Fruit fly (Drosophila melanogaster): Measurements from ENCODE around the gene Syn.
A peak's percentile ranks its signal among the peaks of the same experiment; 100 is the strongest.

Syn gene

DNA sequence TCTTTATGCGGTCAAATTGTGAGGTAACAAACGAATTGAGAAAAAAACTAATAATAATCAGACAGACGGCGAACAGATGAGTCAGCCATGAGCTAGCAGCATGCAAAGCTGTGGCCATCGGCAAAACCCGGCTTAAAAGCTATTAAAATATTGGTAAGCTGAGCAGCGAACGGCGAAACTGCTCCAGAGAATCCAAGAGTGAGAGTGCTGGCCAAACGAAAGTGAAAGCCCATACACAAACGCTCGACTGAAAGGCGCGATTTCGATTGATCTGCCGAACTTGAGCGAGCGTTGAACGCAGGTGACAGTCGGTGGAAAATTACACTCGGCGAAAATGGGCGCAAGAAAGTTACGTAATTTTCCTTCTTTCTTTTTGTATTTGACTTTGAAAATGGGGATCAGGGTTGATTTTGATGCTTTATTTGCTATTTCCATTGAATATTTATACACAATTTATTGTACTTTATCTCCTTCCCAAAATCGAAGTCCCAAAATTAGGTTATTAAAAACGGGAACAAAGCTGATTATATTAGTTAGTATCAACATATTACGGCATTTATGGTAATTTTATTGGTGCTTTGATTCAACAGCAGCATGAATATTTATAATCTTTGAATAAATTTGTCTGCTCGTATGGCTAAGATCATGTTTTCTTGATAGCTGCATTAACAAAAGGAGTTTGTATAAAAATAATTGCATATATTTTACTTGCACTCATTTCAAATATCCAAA, 40.7 kb upstream of the Syn start:
- TF ChIP-seq CG15710 (tag; optimal IDR thresholded peaks at IDR 0.05), result no peak
- TF ChIP-seq EcR (GFP tag; optimal IDR thresholded peaks at IDR 0.05), result no peak
- no peak for TF ChIP-seq CG34367 (tag; optimal IDR thresholded peaks at IDR 0.05)
- no peak for TF ChIP-seq CG12605 (GFP tag; IDR thresholded peaks at IDR 0.05)

DNA sequence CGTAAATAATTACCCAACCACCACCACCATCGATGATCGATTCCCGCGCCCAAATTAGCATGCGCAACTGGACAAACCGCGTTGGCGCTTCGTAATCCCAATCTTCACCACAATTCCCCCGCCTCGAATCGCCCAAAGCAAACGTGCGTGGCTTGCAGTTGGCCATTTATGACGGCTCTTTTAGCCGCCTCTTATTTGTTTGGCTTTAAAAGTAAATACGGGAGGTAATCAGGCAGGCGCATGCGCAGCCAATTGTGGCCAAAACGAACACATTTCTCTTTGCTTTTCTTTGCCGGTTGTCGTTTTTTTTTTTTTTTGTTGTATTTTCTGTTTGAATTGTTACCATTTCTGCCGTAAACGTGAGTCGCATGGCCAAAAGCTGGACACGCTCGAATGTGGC, 39.9 kb upstream of the Syn start:
- TF ChIP-seq rn (GFP tag; IDR thresholded peaks at IDR 0.05), result no peak
- no peak for TF ChIP-seq CG10348 (GFP tag; IDR thresholded peaks at IDR 0.05)

DNA sequence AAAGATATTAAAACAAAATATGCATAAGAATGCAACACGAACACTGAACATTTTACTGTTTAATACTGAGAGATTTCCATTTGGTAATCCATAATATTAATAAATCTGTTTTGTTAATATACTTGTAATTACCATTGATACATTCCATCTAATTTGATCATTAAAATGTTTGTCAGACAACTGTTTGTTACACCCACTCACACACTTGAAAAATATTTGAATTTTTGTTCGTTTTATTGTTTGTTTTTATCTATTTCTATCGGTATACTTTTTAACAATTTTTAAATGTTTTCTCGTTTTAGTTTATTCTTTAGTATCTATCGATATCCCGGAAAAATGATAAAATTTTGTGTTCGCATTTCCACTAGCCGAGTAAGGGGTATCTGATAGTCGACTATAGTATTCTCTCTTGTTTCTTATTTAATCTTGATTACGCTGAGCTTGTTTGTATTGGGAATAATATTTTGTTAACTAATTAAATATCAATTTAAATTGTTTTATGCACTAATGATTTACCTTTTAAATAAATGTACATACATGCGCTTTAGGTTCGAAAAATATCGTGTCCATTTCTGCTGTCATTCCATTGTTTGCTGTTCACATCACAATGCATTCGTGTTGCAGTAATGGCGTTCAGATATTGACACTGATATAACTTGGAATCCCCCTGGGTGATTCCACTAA, 38.5 kb upstream of the Syn start, which contains the start of gene CG34303:
CG34303 (minus strand) TSS at position 51 of the 684 bp plus-strand sequence.
- TF ChIP-seq CG12605 (GFP tag; IDR thresholded peaks at IDR 0.05) (no peak), Ets98B (GFP tag; IDR thresholded peaks at IDR 0.05) (no peak), CG15710 (tag; optimal IDR thresholded peaks at IDR 0.05) (no peak), CG9948 (tag; optimal IDR thresholded peaks at IDR 0.05) (no peak), fd96Ca (GFP tag; IDR thresholded peaks at IDR 0.05) (no peak), CG32121 (GFP tag; IDR thresholded peaks at IDR 0.05) (no peak)

DNA sequence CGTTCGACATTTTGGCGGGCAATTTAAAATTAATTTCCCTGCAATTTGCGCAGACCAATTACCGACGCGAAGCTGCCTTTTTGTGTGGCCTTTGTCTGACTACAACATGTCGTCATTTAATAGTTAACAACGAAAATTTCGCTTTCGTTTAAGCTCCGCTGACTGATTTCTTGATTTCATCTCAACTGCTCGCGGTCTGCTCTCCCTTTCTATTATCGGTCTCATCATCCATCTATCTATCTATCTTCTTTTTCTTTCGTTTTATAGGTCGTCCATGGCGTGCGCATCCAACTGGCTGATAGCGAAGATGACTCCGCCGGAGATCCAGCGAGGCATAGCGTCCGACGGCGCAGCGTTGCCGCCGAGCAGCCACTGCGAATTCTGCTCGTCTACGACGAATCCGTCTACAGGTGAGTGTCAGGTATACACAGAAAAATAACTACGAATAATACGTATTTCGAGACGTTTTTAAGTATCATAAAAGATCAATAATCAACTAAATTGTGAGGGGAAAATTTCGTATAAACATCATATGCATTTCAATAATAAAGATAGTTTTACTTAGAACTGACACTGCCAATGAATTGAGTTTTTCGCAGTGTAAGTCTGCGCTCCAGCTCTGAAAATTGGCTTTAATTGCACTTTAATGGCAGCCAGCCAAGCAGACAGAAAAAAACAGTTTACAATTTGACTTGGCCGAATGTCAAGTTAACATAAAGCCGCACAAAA, 36.4 kb upstream of the Syn start:
- TF ChIP-seq CG15710 (tag; optimal IDR thresholded peaks at IDR 0.05) (no peak), CG17806 (tag; optimal IDR thresholded peaks at IDR 0.05) (peak; percentile 35), CG9948 (tag; optimal IDR thresholded peaks at IDR 0.05) (no peak), Ets98B (GFP tag; IDR thresholded peaks at IDR 0.05) (peak; percentile 73), CG34367 (tag; optimal IDR thresholded peaks at IDR 0.05) (no peak), Pif1B (GFP tag; optimal IDR thresholded peaks at IDR 0.05) (no peak), D1 (tag; optimal IDR thresholded peaks at IDR 0.05) (no peak), fd96Ca (GFP tag; IDR thresholded peaks at IDR 0.05) (peak; percentile 46; the same call in 1 of the 3 replicates), Pif1A (GFP tag; optimal IDR thresholded peaks at IDR 0.05) (no peak), gl (tag; optimal IDR thresholded peaks at IDR 0.05) (no peak), CG13204 (GFP tag; optimal IDR thresholded peaks at IDR 0.05) (no peak), rn (GFP tag; IDR thresholded peaks at IDR 0.05) (peak; percentile 38; the same call in 1 of the 2 replicates), Snoo (tag; optimal IDR thresholded peaks at IDR 0.05) (no peak), CG4496 (GFP tag; IDR thresholded peaks at IDR 0.05) (peak; percentile 84; the same call in 2 of the 3 replicates), CG10348 (GFP tag; IDR thresholded peaks at IDR 0.05) (no peak), CG12605 (GFP tag; IDR thresholded peaks at IDR 0.05) (peak; percentile 56), CG14655 (GFP tag; optimal IDR thresholded peaks at IDR 0.05) (no peak), CG8159 (tag; optimal IDR thresholded peaks at IDR 0.05) (no peak), CG8301 (tag; optimal IDR thresholded peaks at IDR 0.05) (peak; percentile 60), CG32121 (GFP tag; IDR thresholded peaks at IDR 0.05) (peak; percentile 74), EcR (GFP tag; optimal IDR thresholded peaks at IDR 0.05) (no peak)

DNA sequence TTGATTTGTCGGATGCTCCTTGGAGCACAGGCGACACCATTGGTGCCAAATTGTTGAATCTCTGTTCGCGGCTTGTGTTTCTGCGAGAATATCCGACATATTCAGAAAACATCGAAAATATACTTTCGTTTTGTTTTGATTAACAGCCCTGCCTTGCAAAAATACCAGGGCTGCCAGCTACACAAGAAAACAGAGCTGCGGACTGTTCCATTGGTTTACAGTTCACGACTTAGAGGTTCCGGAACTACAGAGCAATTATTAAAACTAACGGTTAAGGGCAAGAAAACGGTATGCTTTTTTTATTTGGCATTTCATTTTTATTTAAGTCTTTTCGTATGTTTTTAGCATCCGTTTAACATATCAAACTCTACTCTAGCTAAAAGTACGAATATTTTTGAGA, 29.3 kb upstream of the Syn start, which contains the start of gene CG6254:
CG6254 (minus strand) TSS at position 169 of the 400 bp plus-strand sequence.
- no peak for TF ChIP-seq CG10348 (GFP tag; IDR thresholded peaks at IDR 0.05)
- no peak for TF ChIP-seq Snoo (tag; optimal IDR thresholded peaks at IDR 0.05)
- TF ChIP-seq Pif1A (GFP tag; optimal IDR thresholded peaks at IDR 0.05), result no peak
- TF ChIP-seq CG13204 (GFP tag; optimal IDR thresholded peaks at IDR 0.05), result no peak
- TF ChIP-seq CG15710 (tag; optimal IDR thresholded peaks at IDR 0.05), result no peak
- no peak for TF ChIP-seq EcR (GFP tag; optimal IDR thresholded peaks at IDR 0.05)
- no peak for TF ChIP-seq CG9948 (tag; optimal IDR thresholded peaks at IDR 0.05)
- TF ChIP-seq CG32121 (GFP tag; IDR thresholded peaks at IDR 0.05), result no peak
- TF ChIP-seq CG34367 (tag; optimal IDR thresholded peaks at IDR 0.05), result no peak
- no peak for TF ChIP-seq gl (tag; optimal IDR thresholded peaks at IDR 0.05)
- no peak for TF ChIP-seq fd96Ca (GFP tag; IDR thresholded peaks at IDR 0.05)

DNA sequence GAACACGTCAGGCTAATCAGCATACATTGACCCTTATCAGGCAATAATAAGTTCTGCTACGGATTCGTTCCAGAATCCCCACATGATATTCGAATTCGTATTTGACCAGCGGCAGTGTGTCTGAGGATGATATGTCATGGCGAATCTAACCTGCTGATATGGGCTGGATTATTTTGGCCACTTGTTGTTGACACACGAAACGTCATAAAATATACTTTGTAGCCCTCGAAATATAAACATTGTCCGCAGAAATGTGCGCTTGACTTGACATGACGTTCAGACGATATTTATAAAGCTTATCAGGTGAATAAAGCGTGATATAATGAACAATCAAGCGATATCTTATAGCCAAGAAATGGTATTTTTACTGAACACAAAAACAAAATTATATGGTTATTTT, 24.2 kb upstream of the Syn start:
- TF ChIP-seq CG8301 (tag; optimal IDR thresholded peaks at IDR 0.05), result no peak
- no peak for TF ChIP-seq CG12605 (GFP tag; IDR thresholded peaks at IDR 0.05)
- TF ChIP-seq CG9948 (tag; optimal IDR thresholded peaks at IDR 0.05), result no peak
- no peak for TF ChIP-seq CG32121 (GFP tag; IDR thresholded peaks at IDR 0.05)
- no peak for TF ChIP-seq CG10348 (GFP tag; IDR thresholded peaks at IDR 0.05)
- TF ChIP-seq CG17806 (tag; optimal IDR thresholded peaks at IDR 0.05), result no peak
- TF ChIP-seq gl (tag; optimal IDR thresholded peaks at IDR 0.05), result no peak
